Fruit fly (Drosophila melanogaster) whole organism, wandering third instar larva: Measurements from ENCODE around the gene CG12746.
A peak's percentile ranks its signal among the peaks of the same experiment; 100 is the strongest.

Source experiments
- Abd-B ChIP-seq: fragments of >200 bp; optimal IDR thresholded peaks from 2 replicates; lab custom pipeline; 2017; ENCODE audit warnings: missing biosample characterization, missing genetic modification characterization
- CG32264 ChIP-seq: fragments of 200-800 bp; sonication (Bioruptor generic); optimal IDR thresholded peaks from 2 replicates; lab custom pipeline; 2016; ENCODE audit warnings: missing biosample characterization, missing genetic modification characterization
- CG9705 ChIP-seq: fragments of 200-800 bp; sonication (Bioruptor generic); optimal IDR thresholded peaks from 2 replicates; lab custom pipeline; 2018; ENCODE audit warnings: missing biosample characterization, mild to moderate bottlenecking, missing genetic modification characterization
- CrebA ChIP-seq: fragments of 200-800 bp; sonication (Bioruptor generic); optimal IDR thresholded peaks from 2 replicates; lab custom pipeline; 2016; ENCODE audit warnings: missing biosample characterization, mild to moderate bottlenecking, missing genetic modification characterization, borderline replicate concordance
- Dfd ChIP-seq: fragments of >200 bp; optimal IDR thresholded peaks from 2 replicates; lab custom pipeline; 2017; ENCODE audit warnings: missing biosample characterization, missing genetic modification characterization
- Dif ChIP-seq: fragments of 200-275, 200-300 bp; sonication (Bioruptor generic); optimal IDR thresholded peaks from 2 replicates; lab custom pipeline; 2018; ENCODE audit warnings: missing biosample characterization, missing genetic modification characterization; ENCODE audit not compliant: partially characterized antibody
- GATAd ChIP-seq: sonication (Bioruptor generic); optimal IDR thresholded peaks from 2 replicates; lab custom pipeline; 2016; ENCODE audit warnings: missing biosample characterization, missing genetic modification characterization
- HLH106 ChIP-seq: fragments of 200-800 bp; optimal IDR thresholded peaks from 3 replicates; lab custom pipeline; 2019; ENCODE audit warnings: missing biosample characterization, mild to moderate bottlenecking, missing genetic modification characterization, moderate library complexity
- Hnf4 ChIP-seq: fragments of 200-800 bp; sonication (Bioruptor generic); optimal IDR thresholded peaks from 2 replicates; lab custom pipeline; 2016; ENCODE audit warnings: missing biosample characterization, mild to moderate bottlenecking, missing genetic modification characterization
- Hr78 ChIP-seq: fragments of >200 bp; optimal IDR thresholded peaks from 2 replicates; lab custom pipeline; 2017; ENCODE audit warnings: missing biosample characterization, missing genetic modification characterization
- Hr83 ChIP-seq: fragments of 200-300 bp; sonication (Bioruptor generic); optimal IDR thresholded peaks from 2 replicates; lab custom pipeline; 2016; ENCODE audit warnings: missing biosample characterization, mild to moderate bottlenecking, missing genetic modification characterization, moderate library complexity; ENCODE audit not compliant: poor library complexity, severe bottlenecking
- Jra ChIP-seq: sonication (Bioruptor generic); optimal IDR thresholded peaks from 2 replicates; lab custom pipeline; 2016; ENCODE audit warnings: missing biosample characterization, missing genetic modification characterization
- Mio ChIP-seq: sonication (Bioruptor generic); optimal IDR thresholded peaks from 2 replicates; lab custom pipeline; 2016; ENCODE audit warnings: missing biosample characterization, missing genetic modification characterization
- Myc ChIP-seq: fragments of >200 bp; optimal IDR thresholded peaks from 2 replicates; lab custom pipeline; 2017
- N ChIP-seq: fragments of >200 bp; optimal IDR thresholded peaks from 2 replicates; lab custom pipeline; 2018; ENCODE audit warnings: missing biosample characterization, missing external identifiers, missing genetic modification characterization
- OdsH ChIP-seq: fragments of 200-800 bp; sonication (Bioruptor generic); optimal IDR thresholded peaks from 2 replicates; lab custom pipeline; 2016; ENCODE audit warnings: missing biosample characterization, mild to moderate bottlenecking, missing genetic modification characterization
- Rel ChIP-seq, 2 experiments: fragments of 200-800 bp; sonication (Bioruptor generic) in 1 of 2; optimal IDR thresholded peaks; 2 replicates in 1 of 2; 3 replicates in 1 of 2; lab custom pipeline; 2016 to 2019; ENCODE audit warnings: mild to moderate bottlenecking in 2 of 2, missing biosample characterization in 2 of 2, missing genetic modification characterization in 2 of 2, moderate library complexity in 1 of 2
- Sp1 ChIP-seq: fragments of 200-800 bp; sonication (Bioruptor generic); optimal IDR thresholded peaks from 3 replicates; lab custom pipeline; 2019; ENCODE audit warnings: missing biosample characterization, mild to moderate bottlenecking, missing genetic modification characterization, moderate library complexity
- Vsx2 ChIP-seq: fragments of 200-300, 225-300 bp; sonication (Bioruptor generic); optimal IDR thresholded peaks from 2 replicates; lab custom pipeline; 2018; ENCODE audit warnings: missing biosample characterization, missing genetic modification characterization; ENCODE audit not compliant: partially characterized antibody
- br ChIP-seq: fragments of 200-800 bp; sonication (Bioruptor generic); optimal IDR thresholded peaks from 2 replicates; lab custom pipeline; 2016; ENCODE audit warnings: missing biosample characterization, missing genetic modification characterization
- brk ChIP-seq: fragments of 200-800 bp; sonication (Bioruptor generic); optimal IDR thresholded peaks from 2 replicates; lab custom pipeline; 2016; ENCODE audit warnings: missing biosample characterization, mild to moderate bottlenecking, missing genetic modification characterization
- dl ChIP-seq, 2 experiments: fragments of 175-275, 200-275 bp in 1 of 2; fragments of 200-275 bp in 1 of 2; sonication (Bioruptor generic); optimal IDR thresholded peaks; lab custom pipeline; 2018; ENCODE audit warnings: mild to moderate bottlenecking in 2 of 2, missing biosample characterization in 2 of 2, missing genetic modification characterization in 2 of 2, moderate library complexity in 2 of 2; ENCODE audit not compliant: partially characterized antibody in 2 of 2, insufficient read depth in 1 of 2
- dmrt93B ChIP-seq: fragments of 200-800 bp; sonication (Bioruptor generic); optimal IDR thresholded peaks from 2 replicates; lab custom pipeline; 2018; ENCODE audit warnings: missing biosample characterization, mild to moderate bottlenecking, missing genetic modification characterization
- dsf ChIP-seq: sonication (Bioruptor generic); optimal IDR thresholded peaks from 2 replicates; lab custom pipeline; 2016; ENCODE audit warnings: missing biosample characterization, missing genetic modification characterization, borderline replicate concordance
- ey ChIP-seq: fragments of 200-800 bp; sonication (Bioruptor generic); optimal IDR thresholded peaks from 2 replicates; lab custom pipeline; 2016; ENCODE audit warnings: missing biosample characterization, missing genetic modification characterization
- foxo ChIP-seq, 2 experiments: fragments of 200-800 bp; sonication (Bioruptor generic); optimal IDR thresholded peaks; 2 replicates in 1 of 2; 3 replicates in 1 of 2; lab custom pipeline; 2016 to 2017; ENCODE audit warnings: missing biosample characterization in 2 of 2, missing genetic modification characterization in 2 of 2
- fru ChIP-seq: fragments of 200-800 bp; sonication (Bioruptor generic); optimal IDR thresholded peaks from 3 replicates; lab custom pipeline; 2016; ENCODE audit warnings: missing biosample characterization, mild to moderate bottlenecking, missing genetic modification characterization
- h ChIP-seq: fragments of 200-800 bp; sonication (Bioruptor generic); optimal IDR thresholded peaks from 3 replicates; lab custom pipeline; 2016; ENCODE audit warnings: missing biosample characterization, mild to moderate bottlenecking, missing genetic modification characterization
- jim ChIP-seq: fragments of 175-275, 200-325 bp; sonication (Bioruptor generic); optimal IDR thresholded peaks from 2 replicates; lab custom pipeline; 2016; ENCODE audit warnings: missing biosample characterization, mild to moderate bottlenecking, missing genetic modification characterization
- pan ChIP-seq: fragments of >200 bp; optimal IDR thresholded peaks from 2 replicates; lab custom pipeline; 2017
- psq ChIP-seq: fragments of 200-800 bp; sonication (Bioruptor generic); optimal IDR thresholded peaks from 3 replicates; lab custom pipeline; 2017; ENCODE audit warnings: missing biosample characterization, mild to moderate bottlenecking, missing genetic modification characterization, moderate library complexity
- rgr ChIP-seq: fragments of 200-800 bp; sonication (Bioruptor generic); optimal IDR thresholded peaks from 3 replicates; lab custom pipeline; 2016; ENCODE audit warnings: missing biosample characterization, mild to moderate bottlenecking, missing genetic modification characterization
- sage ChIP-seq: fragments of 200-800 bp; sonication (Bioruptor generic); optimal IDR thresholded peaks from 2 replicates; lab custom pipeline; 2016; ENCODE audit warnings: missing biosample characterization, mild to moderate bottlenecking, missing genetic modification characterization
- sv ChIP-seq: fragments of 200-800 bp; sonication (Bioruptor generic); optimal IDR thresholded peaks from 3 replicates; lab custom pipeline; 2016; ENCODE audit warnings: missing biosample characterization, missing genetic modification characterization
- tai ChIP-seq: sonication (Bioruptor generic); optimal IDR thresholded peaks from 2 replicates; lab custom pipeline; 2016; ENCODE audit warnings: missing biosample characterization, missing genetic modification characterization
- usp ChIP-seq: fragments of >200 bp; optimal IDR thresholded peaks from 2 replicates; lab custom pipeline; 2017; ENCODE audit warnings: missing biosample characterization, missing genetic modification characterization
- woc ChIP-seq: sonication (Bioruptor generic); optimal IDR thresholded peaks from 2 replicates; lab custom pipeline; 2016; ENCODE audit warnings: missing biosample characterization, mild to moderate bottlenecking, missing genetic modification characterization

CG12746 gene

DNA sequence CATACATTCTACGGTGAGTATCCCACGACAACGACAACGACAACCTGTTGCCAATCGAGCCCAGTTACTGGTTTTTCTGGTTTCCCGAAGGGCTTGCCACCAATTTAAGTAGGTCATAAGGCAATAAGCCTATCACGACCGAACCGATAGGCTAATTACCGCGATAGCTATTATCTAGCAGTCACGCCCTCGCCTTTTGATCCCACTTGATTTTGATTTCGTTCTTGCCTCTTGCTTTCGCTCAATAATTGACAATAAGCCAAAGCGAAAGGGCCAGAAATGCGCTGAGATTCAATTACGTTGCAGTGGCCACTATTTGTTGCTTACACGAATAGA is 46.8 kb upstream of the CG12746 start:
- TF ChIP-seq sv (GFP tag; lab: Kevin White, UChicago) (no peak), sage (GFP tag; lab: Kevin White, UChicago) (no peak), Vsx2 (GFP tag; lab: Kevin White, UChicago) (peak; percentile 71), Dif (GFP tag; lab: Kevin White, UChicago) (peak; percentile 44), Sp1 (no peak), psq (GFP tag; lab: Kevin White, UChicago) (no peak), Mio (no peak)
- TF ChIP-seq, all 38 proteins: peak for 2

DNA sequence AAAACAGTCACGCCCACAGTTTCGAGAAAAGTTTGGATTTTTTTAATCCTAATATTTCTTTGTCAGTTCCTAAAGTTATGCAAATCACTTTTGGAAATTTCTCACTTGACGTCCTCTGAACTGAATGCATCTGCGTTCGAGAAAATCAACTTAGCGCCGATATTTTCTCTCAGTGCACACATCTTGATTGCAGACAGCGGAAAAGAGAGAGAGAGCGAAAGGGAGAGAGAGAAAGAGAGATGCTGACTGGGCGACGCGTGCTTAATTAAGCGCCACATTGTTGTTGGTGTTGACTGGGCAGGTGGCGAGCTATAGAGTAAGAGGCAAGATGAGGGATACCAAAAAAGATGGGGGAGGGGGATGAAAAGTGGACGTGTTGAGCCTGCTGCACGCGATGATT is 46.0 kb upstream of the CG12746 start:
- TF ChIP-seq Rel (GFP tag; optimal IDR thresholded peaks at IDR 0.05; lab: Kevin White, UChicago) (no peak), Rel (tag; optimal IDR thresholded peaks at IDR 0.05; lab: Kevin White, UChicago) (no peak), fru (GFP tag; lab: Kevin White, UChicago) (peak; percentile 55), Hnf4 (GFP tag; lab: Kevin White, UChicago) (no peak), Dif (GFP tag; lab: Kevin White, UChicago) (no peak), brk (GFP tag; lab: Kevin White, UChicago) (no peak), br (GFP tag; lab: Kevin White, UChicago) (peak; percentile 24), Jra (GFP tag; lab: Kevin White, UChicago) (no peak), Hr78 (GFP tag; lab: Kevin White, UChicago) (no peak), GATAd (no peak), h (peak; percentile 35), dmrt93B (GFP tag; lab: Kevin White, UChicago) (peak; percentile 8), woc (peak; percentile 60), pan (no peak), tai (GFP tag; lab: Kevin White, UChicago) (no peak), CG9705 (GFP tag; lab: Kevin White, UChicago) (no peak), CG32264 (no peak), CrebA (no peak), psq (GFP tag; lab: Kevin White, UChicago) (peak; percentile 30), dl (GFP tag; optimal IDR thresholded peaks at IDR 0.05; lab: Kevin White, UChicago; ENCODE audit: insufficient read depth in 1 of 2, partially characterized antibody in 2 of 2) (no peak), HLH106 (tag; lab: Kevin White, UChicago) (peak; percentile 48), rgr (GFP tag; lab: Kevin White, UChicago) (peak; percentile 37), OdsH (GFP tag; lab: Kevin White, UChicago) (peak; percentile 39), Myc (lab: Kevin White, UChicago) (no peak), N (GFP tag; lab: Kevin White, UChicago) (no peak), sage (GFP tag; lab: Kevin White, UChicago) (no peak), dsf (GFP tag; lab: Kevin White, UChicago) (no peak), Dfd (GFP tag; lab: Kevin White, UChicago) (no peak), foxo (GFP tag; optimal IDR thresholded peaks at IDR 0.05; lab: Kevin White, UChicago) (peak in 1 of 2 experiments; percentile 62), sv (GFP tag; lab: Kevin White, UChicago) (no peak), Vsx2 (GFP tag; lab: Kevin White, UChicago) (no peak), Abd-B (GFP tag; lab: Kevin White, UChicago) (no peak), Hr83 (no peak), Sp1 (no peak), jim (GFP tag; lab: Kevin White, UChicago) (no peak), ey (peak; percentile 40), usp (GFP tag; lab: Kevin White, UChicago) (no peak)

DNA sequence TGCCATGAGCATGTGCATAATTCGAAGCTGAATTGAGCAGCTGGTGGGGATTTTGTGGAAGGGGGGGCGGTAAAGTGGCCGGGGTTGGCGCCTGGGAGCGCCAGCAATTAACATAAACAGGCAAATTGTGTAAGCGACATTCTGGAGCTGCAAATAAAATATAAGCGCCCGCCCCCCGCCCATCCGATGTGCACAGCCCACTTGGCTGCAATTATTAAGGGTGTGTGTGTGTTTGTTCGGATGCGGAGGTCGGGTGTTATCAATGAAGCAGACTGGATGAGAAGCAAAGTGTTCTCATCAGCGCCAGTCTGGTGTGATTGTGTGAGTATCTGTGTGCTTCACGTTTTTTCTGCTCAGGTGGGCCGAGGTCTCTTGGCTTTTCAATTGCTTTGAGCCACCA is 44.9 kb upstream of the CG12746 start:
- TF ChIP-seq usp (GFP tag; lab: Kevin White, UChicago) (no peak), rgr (GFP tag; lab: Kevin White, UChicago) (no peak), CG32264 (no peak), OdsH (GFP tag; lab: Kevin White, UChicago) (no peak), Rel (GFP tag; optimal IDR thresholded peaks at IDR 0.05; lab: Kevin White, UChicago) (no peak), Rel (tag; optimal IDR thresholded peaks at IDR 0.05; lab: Kevin White, UChicago) (peak; percentile 67), sv (GFP tag; lab: Kevin White, UChicago) (no peak)
- TF ChIP-seq, all 38 proteins: peak for 1
